Fruit fly (Drosophila melanogaster) whole organism, embryonic: ENCODE results near the gene CG4332.
A peak's percentile ranks its signal among the peaks of the same experiment; 100 is the strongest.

Experiments used
- Aef1 ChIP-seq: fragments of 200-800 bp; sonication (Bioruptor generic); IDR thresholded peaks from 3 replicates; pipeline ENCODE4 v1.3.6; 2022; ENCODE audit warnings: missing biosample characterization, missing genetic modification characterization
- CG10209 ChIP-seq: fragments of 200-800 bp; sonication (Bioruptor generic); optimal IDR thresholded peaks from 3 replicates; lab custom pipeline; 2017; ENCODE audit warnings: missing biosample characterization, mild to moderate bottlenecking, missing genetic modification characterization, missing genetic modification reagents
- CG1024 ChIP-seq: fragments of 200-800 bp; sonication (Bioruptor generic); IDR thresholded peaks from 2 replicates; pipeline ENCODE4 v1.3.6; 2022; ENCODE audit warnings: missing biosample characterization, missing genetic modification characterization
- CG10462 ChIP-seq: fragments of 200-800 bp; sonication (Bioruptor generic); optimal IDR thresholded peaks from 2 replicates; lab custom pipeline; 2016; ENCODE audit warnings: missing biosample characterization, missing genetic modification characterization
- CG14441 ChIP-seq: fragments of 200-800 bp; sonication (Bioruptor generic); IDR thresholded peaks from 2 replicates; pipeline ENCODE4 v1.3.6; 2022; ENCODE audit warnings: missing biosample characterization, missing genetic modification characterization
- CG15011 ChIP-seq: fragments of 200-800 bp; sonication (Bioruptor generic); optimal IDR thresholded peaks from 3 replicates; lab custom pipeline; 2018; ENCODE audit warnings: missing biosample characterization, mild to moderate bottlenecking, missing genetic modification characterization
- CG17328 ChIP-seq: fragments of 200-800 bp; sonication (Bioruptor generic); IDR thresholded peaks from 2 replicates; pipeline ENCODE4 v1.3.6; 2022; ENCODE audit warnings: missing biosample characterization, missing genetic modification characterization
- CG17359 ChIP-seq: fragments of 200-800 bp; sonication (Bioruptor generic); optimal IDR thresholded peaks from 3 replicates; lab custom pipeline; 2018; ENCODE audit warnings: missing biosample characterization, mild to moderate bottlenecking, missing genetic modification characterization, moderate library complexity
- CG17361 ChIP-seq: fragments of 200-800 bp; sonication (Bioruptor generic); IDR thresholded peaks from 3 replicates; pipeline ENCODE4 v1.3.6; 2022; ENCODE audit warnings: missing biosample characterization, missing genetic modification characterization
- CG17802 ChIP-seq: fragments of 200-800 bp; sonication (Bioruptor generic); optimal IDR thresholded peaks from 2 replicates; lab custom pipeline; 2018; ENCODE audit warnings: missing biosample characterization, mild to moderate bottlenecking, missing genetic modification characterization, moderate library complexity
- CG18262 ChIP-seq: fragments of 200-800 bp; optimal IDR thresholded peaks from 3 replicates; lab custom pipeline; 2019; ENCODE audit warnings: missing biosample characterization, mild to moderate bottlenecking, missing genetic modification characterization, moderate library complexity
- CG2678 ChIP-seq: fragments of 200-800 bp; sonication (Bioruptor generic); optimal IDR thresholded peaks from 3 replicates; lab custom pipeline; 2019; ENCODE audit warnings: missing biosample characterization, mild to moderate bottlenecking, missing genetic modification characterization, moderate library complexity
- CG30020 ChIP-seq: fragments of 200-800 bp; optimal IDR thresholded peaks from 2 replicates; lab custom pipeline; 2019; ENCODE audit warnings: missing biosample characterization, mild to moderate bottlenecking, missing genetic modification characterization, moderate library complexity
- CG31441 ChIP-seq: fragments of 200-800 bp; sonication (Bioruptor generic); IDR thresholded peaks from 2 replicates; pipeline ENCODE4 v1.3.6; 2022; ENCODE audit warnings: missing biosample characterization, missing genetic modification characterization
- CG3163 ChIP-seq: fragments of 200-800 bp; sonication (Bioruptor generic); optimal IDR thresholded peaks from 3 replicates; lab custom pipeline; 2016; ENCODE audit warnings: missing biosample characterization, missing genetic modification characterization
- CG3838 ChIP-seq: fragments of 200-800 bp; sonication (Bioruptor generic); optimal IDR thresholded peaks from 3 replicates; lab custom pipeline; 2016; ENCODE audit warnings: missing biosample characterization, missing genetic modification characterization
- CG3995 ChIP-seq: fragments of 200-800 bp; sonication (Bioruptor generic); optimal IDR thresholded peaks from 3 replicates; lab custom pipeline; 2016; ENCODE audit warnings: missing biosample characterization, missing genetic modification characterization
- CG4360 ChIP-seq: fragments of 200-800 bp; sonication (Bioruptor generic); IDR thresholded peaks from 2 replicates; pipeline ENCODE4 v1.3.6; 2022; ENCODE audit warnings: missing biosample characterization, missing genetic modification characterization
- CG8924 ChIP-seq: fragments of 200-800 bp; optimal IDR thresholded peaks from 3 replicates; lab custom pipeline; 2019; ENCODE audit warnings: missing biosample characterization, mild to moderate bottlenecking, missing genetic modification characterization, moderate library complexity
- CrebB ChIP-seq: fragments of 200-800 bp; sonication (Bioruptor generic); optimal IDR thresholded peaks from 3 replicates; lab custom pipeline; 2018; ENCODE audit warnings: missing biosample characterization, mild to moderate bottlenecking, missing genetic modification characterization
- D ChIP-seq, 2 experiments: fragments of 200-800 bp in 1 of 2; fragments of >200 bp in 1 of 2; sonication (Bioruptor generic) in 1 of 2; optimal IDR thresholded peaks; 2 replicates in 1 of 2; 3 replicates in 1 of 2; lab custom pipeline; 2017; ENCODE audit warnings: mild to moderate bottlenecking in 1 of 2, missing biosample characterization in 1 of 2, missing genetic modification characterization in 1 of 2, missing genetic modification reagents in 1 of 2
- Doc3 ChIP-seq: fragments of 200-800 bp; sonication (Bioruptor generic); IDR thresholded peaks from 3 replicates; pipeline ENCODE4 v1.3.6; 2022; ENCODE audit warnings: missing biosample characterization, missing genetic modification characterization; ENCODE audit not compliant: partially characterized antibody
- E2f2 ChIP-seq: fragments of 200-800 bp; sonication (Bioruptor generic); IDR thresholded peaks from 2 replicates; pipeline ENCODE4 v1.3.6; 2022; ENCODE audit warnings: missing biosample characterization, missing genetic modification characterization
- HmgZ ChIP-seq: fragments of 200-800 bp; sonication (Bioruptor generic); optimal IDR thresholded peaks from 2 replicates; lab custom pipeline; 2018; ENCODE audit warnings: missing biosample characterization, mild to moderate bottlenecking, missing genetic modification characterization
- Kr ChIP-seq: fragments of 200-800 bp; sonication (Bioruptor generic); optimal IDR thresholded peaks from 2 replicates; lab custom pipeline; 2017; ENCODE audit warnings: missing biosample characterization, mild to moderate bottlenecking, missing genetic modification characterization
- Meics ChIP-seq: fragments of 200-800 bp; sonication (Bioruptor generic); optimal IDR thresholded peaks from 2 replicates; lab custom pipeline; 2017; ENCODE audit warnings: missing biosample characterization, mild to moderate bottlenecking, missing genetic modification characterization
- Ptx1 ChIP-seq: fragments of 200-800 bp; sonication (Bioruptor generic); IDR thresholded peaks from 2 replicates; pipeline ENCODE4 v1.3.6; 2022; ENCODE audit warnings: missing biosample characterization, missing genetic modification characterization
- Sox100B ChIP-seq: fragments of 200-800 bp; sonication (Bioruptor generic); optimal IDR thresholded peaks from 3 replicates; lab custom pipeline; 2018; ENCODE audit warnings: missing biosample characterization, mild to moderate bottlenecking, missing genetic modification characterization
- Ssrp ChIP-seq: fragments of 200-800 bp; sonication (Bioruptor generic); optimal IDR thresholded peaks from 2 replicates; lab custom pipeline; 2018; ENCODE audit warnings: missing biosample characterization, mild to moderate bottlenecking, missing genetic modification characterization, moderate library complexity
- Xrp1 ChIP-seq: fragments of 200-800 bp; sonication (Bioruptor generic); IDR thresholded peaks from 2 replicates; pipeline ENCODE4 v1.3.6; 2022; ENCODE audit warnings: missing biosample characterization, missing genetic modification characterization
- ac ChIP-seq: fragments of 200-800 bp; sonication (Bioruptor generic); optimal IDR thresholded peaks from 3 replicates; lab custom pipeline; 2017; ENCODE audit warnings: missing biosample characterization, mild to moderate bottlenecking, missing genetic modification characterization
- al ChIP-seq: fragments of 200-800 bp; sonication (Bioruptor generic); IDR thresholded peaks from 2 replicates; pipeline ENCODE4 v1.3.6; 2022; ENCODE audit warnings: missing biosample characterization, missing genetic modification characterization
- bcd ChIP-seq: fragments of 200-800 bp; sonication (Bioruptor generic); optimal IDR thresholded peaks from 2 replicates; lab custom pipeline; 2017; ENCODE audit warnings: missing biosample characterization, mild to moderate bottlenecking, missing genetic modification characterization
- cwo ChIP-seq: fragments of 200-800 bp; sonication (Bioruptor generic); optimal IDR thresholded peaks from 3 replicates; lab custom pipeline; 2017; ENCODE audit warnings: missing biosample characterization, missing genetic modification characterization, mild to moderate bottlenecking, moderate library complexity, missing genetic modification reagents
- dmrt99B ChIP-seq: fragments of 200-800 bp; sonication (Bioruptor generic); optimal IDR thresholded peaks from 2 replicates; lab custom pipeline; 2018; ENCODE audit warnings: missing biosample characterization, mild to moderate bottlenecking, missing genetic modification characterization, moderate library complexity
- esg ChIP-seq: fragments of 200-800 bp; sonication (Bioruptor generic); conservative IDR thresholded peaks from 2 replicates; pipeline ENCODE4 v1.3.6; 2022; ENCODE audit warnings: missing biosample characterization, missing genetic modification characterization
- fd96Cb ChIP-seq: fragments of 200-800 bp; sonication (Bioruptor generic); optimal IDR thresholded peaks from 2 replicates; lab custom pipeline; 2018; ENCODE audit warnings: missing biosample characterization, mild to moderate bottlenecking, missing genetic modification characterization, moderate library complexity
- gcm2 ChIP-seq: fragments of 200-800 bp; sonication (Bioruptor generic); optimal IDR thresholded peaks from 2 replicates; lab custom pipeline; 2016; ENCODE audit warnings: missing biosample characterization, missing genetic modification characterization
- gsb-n ChIP-seq: fragments of 200-800 bp; sonication (Bioruptor generic); optimal IDR thresholded peaks from 3 replicates; lab custom pipeline; 2018; ENCODE audit warnings: missing biosample characterization, mild to moderate bottlenecking, missing genetic modification characterization
- klu ChIP-seq: fragments of 200-800 bp; sonication (Bioruptor generic); IDR thresholded peaks from 2 replicates; pipeline ENCODE4 v1.3.6; 2022; ENCODE audit warnings: missing biosample characterization, missing genetic modification characterization
- lab ChIP-seq: fragments of 200-800 bp; sonication (Bioruptor generic); optimal IDR thresholded peaks from 3 replicates; lab custom pipeline; 2017; ENCODE audit warnings: missing biosample characterization, missing genetic modification characterization, mild to moderate bottlenecking, moderate library complexity, missing genetic modification reagents
- lilli ChIP-seq: fragments of 200-800 bp; sonication (Bioruptor generic); optimal IDR thresholded peaks from 3 replicates; lab custom pipeline; 2016; ENCODE audit warnings: missing biosample characterization, missing genetic modification characterization
- pho ChIP-seq: fragments of 200-800 bp; sonication (Bioruptor generic); optimal IDR thresholded peaks from 2 replicates; lab custom pipeline; 2016; ENCODE audit warnings: missing biosample characterization, missing genetic modification characterization
- row ChIP-seq: fragments of 200-800 bp; sonication (Bioruptor generic); IDR thresholded peaks from 3 replicates; pipeline ENCODE4 v1.3.6; 2022; ENCODE audit warnings: missing biosample characterization, missing genetic modification characterization
- sd ChIP-seq: fragments of 200-800 bp; sonication (Bioruptor generic); optimal IDR thresholded peaks from 3 replicates; lab custom pipeline; 2018; ENCODE audit warnings: missing biosample characterization, mild to moderate bottlenecking, missing genetic modification characterization, moderate library complexity
- sima ChIP-seq: fragments of 200-800 bp; sonication (Bioruptor generic); optimal IDR thresholded peaks from 2 replicates; lab custom pipeline; 2016; ENCODE audit warnings: missing biosample characterization, missing genetic modification characterization
- sisA ChIP-seq: fragments of 200-800 bp; sonication (Bioruptor generic); IDR thresholded peaks from 2 replicates; pipeline ENCODE4 v1.3.6; 2022; ENCODE audit warnings: missing biosample characterization, missing genetic modification characterization
- slbo ChIP-seq: fragments of 200-800 bp; sonication (Bioruptor generic); IDR thresholded peaks from 2 replicates; pipeline ENCODE4 v1.3.6; 2022; ENCODE audit warnings: missing biosample characterization, missing genetic modification characterization
- so ChIP-seq: fragments of 200-800 bp; sonication (Bioruptor generic); IDR thresholded peaks from 3 replicates; pipeline ENCODE4 v1.3.6; 2022; ENCODE audit warnings: missing biosample characterization, missing genetic modification characterization
- ssp ChIP-seq: fragments of 200-800 bp; sonication (Bioruptor generic); IDR thresholded peaks from 2 replicates; pipeline ENCODE4 v1.3.6; 2022; ENCODE audit warnings: missing biosample characterization, missing genetic modification characterization

The CG4332 gene

dm6 chrX:13109583-13110126 lies 45.2 kb upstream of the CG4332 start (continued):
- TF ChIP-seq bcd (GFP tag; lab: Kevin White, UChicago) (peak; percentile 34), CG4360 (GFP tag; lab: Robert Waterston, UW) (no peak), CG18262 (tag; lab: Kevin White, UChicago) (peak; percentile 42), sd (peak; percentile 44), Sox100B (GFP tag; lab: Kevin White, UChicago) (peak; percentile 25), Ssrp (tag; lab: Kevin White, UChicago) (peak; percentile 22), sima (GFP tag; lab: Kevin White, UChicago) (no peak), lab (GFP tag; lab: Kevin White, UChicago) (peak; percentile 71), HmgZ (tag; lab: Kevin White, UChicago) (no peak), klu (GFP tag; lab: Robert Waterston, UW) (no peak), ac (no peak), slbo (GFP tag; lab: Robert Waterston, UW) (peak; percentile 76), CG30020 (tag; lab: Kevin White, UChicago) (no peak), CG1024 (GFP tag; lab: Robert Waterston, UW) (no peak), lilli (GFP tag; lab: Kevin White, UChicago) (no peak), fd96Cb (tag; lab: Kevin White, UChicago) (peak; percentile 36), CG31441 (GFP tag; lab: Robert Waterston, UW) (peak; percentile 65), CrebB (tag; lab: Kevin White, UChicago) (peak; percentile 19), ssp (GFP tag; lab: Robert Waterston, UW) (0 out of 2 replicates have a peak, but pooled peaks have one; percentile 23), al (GFP tag; lab: Robert Waterston, UW) (peak; percentile 43; the same call in 1 of the 2 replicates), Ptx1 (GFP tag; lab: Robert Waterston, UW) (peak; percentile 71), gcm2 (GFP tag; lab: Kevin White, UChicago) (no peak), E2f2 (GFP tag; lab: Robert Waterston, UW) (peak; percentile 43; the same call in 1 of the 2 replicates), Xrp1 (GFP tag; lab: Robert Waterston, UW) (peak; percentile 67; the same call in 1 of the 2 replicates), dmrt99B (tag; lab: Kevin White, UChicago) (peak; percentile 62), row (peak; percentile 81), CG14441 (GFP tag; lab: Robert Waterston, UW) (peak; percentile 59; the same call in 1 of the 2 replicates), gsb-n (peak; percentile 19), CG3995 (no peak), CG15011 (GFP tag; lab: Kevin White, UChicago) (peak; percentile 29), CG17802 (no peak), CG2678 (tag; lab: Kevin White, UChicago) (peak; percentile 75), CG10462 (GFP tag; lab: Kevin White, UChicago) (no peak), so (GFP tag; lab: Robert Waterston, UW) (peak; percentile 62; the same call in 1 of the 3 replicates), CG3838 (GFP tag; lab: Kevin White, UChicago) (no peak), CG3163 (GFP tag; lab: Kevin White, UChicago) (no peak), CG17328 (GFP tag; lab: Robert Waterston, UW) (no peak), CG17361 (peak; percentile 59; the same call in 2 of the 3 replicates), CG10209 (GFP tag; lab: Kevin White, UChicago) (peak; percentile 42), Doc3 (GFP tag; lab: Robert Waterston, UW) (no peak), Kr (GFP tag; lab: Kevin White, UChicago) (no peak), sisA (GFP tag; lab: Robert Waterston, UW) (peak; percentile 47; the same call in 1 of the 2 replicates), Aef1 (peak; percentile 42; the same call in 1 of the 3 replicates), D (optimal IDR thresholded peaks at IDR 0.05; lab: Kevin White, UChicago) (no peak), D (GFP tag; optimal IDR thresholded peaks at IDR 0.05; lab: Kevin White, UChicago) (peak; percentile 0), cwo (GFP tag; lab: Kevin White, UChicago) (peak; percentile 46), esg (GFP tag; lab: Robert Waterston, UW) (peak; percentile 57), Meics (GFP tag; lab: Kevin White, UChicago) (peak; percentile 64), CG8924 (tag; lab: Kevin White, UChicago) (peak; percentile 61), pho (GFP tag; lab: Kevin White, UChicago) (no peak), CG17359 (tag; lab: Kevin White, UChicago) (peak; percentile 64)
